Worm (Caenorhabditis elegans) whole organism, early embryonic: ENCODE measurements around the gene ZK218.5.

Source experiments
- B0310.2 ChIP-seq: sonication (generic microtip); optimal IDR thresholded peaks from 2 replicates; lab custom pipeline; 2016; ENCODE audit warnings: mild to moderate bottlenecking, missing genetic modification characterization, missing compliant biosample characterization
- F13C5.2 ChIP-seq: sonication (generic microtip); optimal IDR thresholded peaks from 2 replicates; lab custom pipeline; 2017; ENCODE audit warnings: mild to moderate bottlenecking, missing genetic modification characterization, inconsistent platforms, missing compliant biosample characterization
- aly-1 ChIP-seq: sonication (generic microtip); optimal IDR thresholded peaks from 2 replicates; lab custom pipeline; 2016; ENCODE audit warnings: missing genetic modification characterization, missing compliant biosample characterization
- ama-1 ChIP-seq: fragments of 150-350 bp; optimal IDR thresholded peaks from 2 replicates; lab custom pipeline; 2014
- ceh-13 ChIP-seq: fragments of 200-800 bp; sonication (Bioruptor generic); optimal IDR thresholded peaks from 2 replicates; lab custom pipeline; 2018; ENCODE audit warnings: mild to moderate bottlenecking, missing genetic modification characterization, missing compliant biosample characterization
- ceh-36 ChIP-seq: sonication (generic microtip); optimal IDR thresholded peaks from 2 replicates; lab custom pipeline; 2016; ENCODE audit warnings: missing genetic modification characterization, inconsistent platforms, missing compliant biosample characterization
- ets-7 ChIP-seq: sonication (generic microtip); optimal IDR thresholded peaks from 2 replicates; lab custom pipeline; 2016; ENCODE audit warnings: missing genotype, missing genetic modification characterization, missing compliant biosample characterization
- flt-1 ChIP-seq: fragments of 200-800 bp; sonication (Bioruptor generic); IDR thresholded peaks from 2 replicates; pipeline ENCODE4 v1.3.6; 2022; ENCODE audit warnings: missing genetic modification characterization, missing compliant biosample characterization
- hmbx-1 ChIP-seq: sonication (generic microtip); optimal IDR thresholded peaks from 2 replicates; lab custom pipeline; 2016; ENCODE audit warnings: mild to moderate bottlenecking, missing genetic modification characterization, missing compliant biosample characterization
- hmg-4 ChIP-seq: fragments of 200-800 bp; sonication (Bioruptor generic); optimal IDR thresholded peaks from 2 replicates; lab custom pipeline; 2018; ENCODE audit warnings: mild to moderate bottlenecking, missing genetic modification characterization, missing compliant biosample characterization
- hnd-1 ChIP-seq: sonication (generic microtip); optimal IDR thresholded peaks from 2 replicates; lab custom pipeline; 2016; ENCODE audit warnings: missing genetic modification characterization, missing compliant biosample characterization
- pes-1 ChIP-seq: fragments of 200-800 bp; sonication (Bioruptor generic); IDR thresholded peaks from 2 replicates; pipeline ENCODE4 v1.3.6; 2022; ENCODE audit warnings: missing genetic modification reagents, missing genetic modification characterization, missing compliant biosample characterization
- scrt-1 ChIP-seq: fragments of 200-800 bp; sonication (Bioruptor generic); IDR thresholded peaks from 2 replicates; pipeline ENCODE4 v1.3.6; 2022; ENCODE audit warnings: missing genetic modification characterization, missing compliant biosample characterization
- sea-1 ChIP-seq: fragments of 200-800 bp; sonication (Bioruptor generic); conservative IDR thresholded peaks from 2 replicates; pipeline ENCODE4 v1.3.6; 2022; ENCODE audit warnings: missing genetic modification characterization, missing compliant biosample characterization
- tbx-11 ChIP-seq: fragments of 200-800 bp; sonication (Bioruptor generic); IDR thresholded peaks from 2 replicates; pipeline ENCODE4 v1.3.6; 2022; ENCODE audit warnings: missing genetic modification characterization, missing compliant biosample characterization
- tbx-37 ChIP-seq: fragments of 200-800 bp; sonication (Bioruptor generic); conservative IDR thresholded peaks from 2 replicates; pipeline ENCODE4 v1.3.6; 2022; ENCODE audit warnings: missing genetic modification reagents, missing genetic modification characterization, missing compliant biosample characterization
- tra-4 ChIP-seq: sonication (generic microtip); optimal IDR thresholded peaks from 2 replicates; lab custom pipeline; 2017; ENCODE audit warnings: missing genetic modification characterization, missing compliant biosample characterization

The ZK218.5 gene

ce11 chrV:17100829-17101228 lies at the start of gene ZK218.5:
TSS of gene ZK218.5 (plus strand) at chrV:17101129.
- TF ChIP-seq hmbx-1 = no peak
- TF ChIP-seq tbx-11 = no peak
- no peak for TF ChIP-seq ceh-13 (GFP tag; lab: Kevin White, UChicago)
- TF ChIP-seq F13C5.2 = no peak
- TF ChIP-seq ama-1 (lab: Kevin White, UChicago) = no peak
- TF ChIP-seq B0310.2 (tag; lab: Kevin White, UChicago) = no peak
- TF ChIP-seq aly-1 (tag; lab: Kevin White, UChicago) = no peak
- TF ChIP-seq pes-1 (GFP tag; lab: Robert Waterston, UW) = no peak
- TF ChIP-seq scrt-1 = no peak
- TF ChIP-seq hmg-4 (GFP tag; lab: Kevin White, UChicago) = no peak
- no peak for TF ChIP-seq flt-1 (GFP tag; lab: Robert Waterston, UW)
- TF ChIP-seq hnd-1 (tag; lab: Kevin White, UChicago) = no peak
- no peak for TF ChIP-seq ets-7
- no peak for TF ChIP-seq tbx-37 (GFP tag; lab: Robert Waterston, UW)
- no peak for TF ChIP-seq sea-1
- no peak for TF ChIP-seq ceh-36 (tag; lab: Kevin White, UChicago)
- TF ChIP-seq tra-4 (tag; lab: Kevin White, UChicago) = no peak

ce11 chrV:17059987-17060386 lies 40.9 kb upstream of the ZK218.5 start, which contains the start of gene sri-66:
TSS of gene sri-66 (plus strand) at chrV:17060287.
- TF ChIP-seq ceh-13 (GFP tag; lab: Kevin White, UChicago) = no peak
- no peak for TF ChIP-seq tra-4 (tag; lab: Kevin White, UChicago)
- no peak for TF ChIP-seq hnd-1 (tag; lab: Kevin White, UChicago)
- TF ChIP-seq ama-1 (lab: Kevin White, UChicago) = no peak
- TF ChIP-seq scrt-1 = no peak
- TF ChIP-seq ets-7 = no peak
- TF ChIP-seq flt-1 (GFP tag; lab: Robert Waterston, UW) = no peak
- TF ChIP-seq hmg-4 (GFP tag; lab: Kevin White, UChicago) = no peak
- no peak for TF ChIP-seq ceh-36 (tag; lab: Kevin White, UChicago)
- TF ChIP-seq hmbx-1 = no peak
- TF ChIP-seq B0310.2 (tag; lab: Kevin White, UChicago) = no peak
- no peak for TF ChIP-seq sea-1
- no peak for TF ChIP-seq pes-1 (GFP tag; lab: Robert Waterston, UW)
- TF ChIP-seq F13C5.2 = no peak
- TF ChIP-seq aly-1 (tag; lab: Kevin White, UChicago) = no peak
- TF ChIP-seq tbx-37 (GFP tag; lab: Robert Waterston, UW) = no peak
- TF ChIP-seq tbx-11 = no peak

- TF ChIP-seq tbx-37 (GFP tag; lab: Robert Waterston, UW) (no peak), flt-1 (GFP tag; lab: Robert Waterston, UW) (no peak)
These were observed 39.3 kb upstream of the ZK218.5 start, which contains the start of gene F28B1.9 for ce11 chrV:17061585-17061984. TSS of gene F28B1.9 (plus strand) at chrV:17061885.

- no peak for TF ChIP-seq sea-1
- no peak for TF ChIP-seq ceh-13 (GFP tag; lab: Kevin White, UChicago)
- TF ChIP-seq ama-1 (lab: Kevin White, UChicago) = no peak
- no peak for TF ChIP-seq aly-1 (tag; lab: Kevin White, UChicago)
- no peak for TF ChIP-seq ets-7
- no peak for TF ChIP-seq B0310.2 (tag; lab: Kevin White, UChicago)
- no peak for TF ChIP-seq F13C5.2
- no peak for TF ChIP-seq tbx-11
- TF ChIP-seq flt-1 (GFP tag; lab: Robert Waterston, UW) = no peak
- no peak for TF ChIP-seq ceh-36 (tag; lab: Kevin White, UChicago)
- TF ChIP-seq tra-4 (tag; lab: Kevin White, UChicago) = no peak
- TF ChIP-seq hmg-4 (GFP tag; lab: Kevin White, UChicago) = no peak
- no peak for TF ChIP-seq hmbx-1
- no peak for TF ChIP-seq tbx-37 (GFP tag; lab: Robert Waterston, UW)
- TF ChIP-seq hnd-1 (tag; lab: Kevin White, UChicago) = no peak
- no peak for TF ChIP-seq pes-1 (GFP tag; lab: Robert Waterston, UW)
- no peak for TF ChIP-seq scrt-1
These were observed 36.3 kb upstream of the ZK218.5 start, which contains the start of gene srh-255 for ce11 chrV:17064676-17065075. TSS of gene srh-255 (plus strand) at chrV:17064976.

DNA sequence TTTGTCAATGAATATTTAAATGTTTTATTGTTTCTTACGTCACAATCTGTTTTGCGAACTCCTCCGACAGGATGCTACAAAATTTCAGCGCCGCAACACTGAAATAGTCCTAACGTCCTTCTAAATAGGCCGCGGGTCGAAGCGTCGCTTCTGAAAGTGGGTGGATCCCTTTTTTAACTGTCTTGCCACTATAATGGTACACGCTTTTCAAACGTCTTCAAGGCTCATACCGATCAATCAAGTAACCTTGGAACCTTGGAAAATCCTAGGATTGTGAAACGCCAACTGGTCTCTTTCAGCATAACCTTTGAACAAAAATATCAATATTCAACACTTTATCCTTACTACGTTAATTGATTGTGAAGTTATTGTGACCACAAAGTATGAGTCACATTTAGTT lies 34.3 kb upstream of the ZK218.5 start:
- no peak for TF ChIP-seq tbx-11

ce11 chrV:17068839-17069238 lies 32.1 kb upstream of the ZK218.5 start, which contains the start of gene T05E12.8:
TSS of gene T05E12.8 (plus strand) at chrV:17069139.
- no peak for TF ChIP-seq tbx-37 (GFP tag; lab: Robert Waterston, UW)
- no peak for TF ChIP-seq hmbx-1

ce11 chrV:17071578-17071977 lies 29.4 kb upstream of the ZK218.5 start, which contains the start of gene srbc-14:
TSS of gene srbc-14 (minus strand) at chrV:17071678.
- no peak for TF ChIP-seq flt-1 (GFP tag; lab: Robert Waterston, UW)
- TF ChIP-seq ceh-13 (GFP tag; lab: Kevin White, UChicago) = no peak
- no peak for TF ChIP-seq hmbx-1
- TF ChIP-seq hmg-4 (GFP tag; lab: Kevin White, UChicago) = no peak
- no peak for TF ChIP-seq ceh-36 (tag; lab: Kevin White, UChicago)
- no peak for TF ChIP-seq F13C5.2
- TF ChIP-seq sea-1 = no peak
- TF ChIP-seq tbx-11 = no peak
- TF ChIP-seq pes-1 (GFP tag; lab: Robert Waterston, UW) = no peak
- no peak for TF ChIP-seq scrt-1
- TF ChIP-seq B0310.2 (tag; lab: Kevin White, UChicago) = no peak
- TF ChIP-seq aly-1 (tag; lab: Kevin White, UChicago) = no peak
- no peak for TF ChIP-seq ets-7
- no peak for TF ChIP-seq hnd-1 (tag; lab: Kevin White, UChicago)
- TF ChIP-seq ama-1 (lab: Kevin White, UChicago) = no peak
- TF ChIP-seq tra-4 (tag; lab: Kevin White, UChicago) = no peak
- TF ChIP-seq tbx-37 (GFP tag; lab: Robert Waterston, UW) = no peak

DNA sequence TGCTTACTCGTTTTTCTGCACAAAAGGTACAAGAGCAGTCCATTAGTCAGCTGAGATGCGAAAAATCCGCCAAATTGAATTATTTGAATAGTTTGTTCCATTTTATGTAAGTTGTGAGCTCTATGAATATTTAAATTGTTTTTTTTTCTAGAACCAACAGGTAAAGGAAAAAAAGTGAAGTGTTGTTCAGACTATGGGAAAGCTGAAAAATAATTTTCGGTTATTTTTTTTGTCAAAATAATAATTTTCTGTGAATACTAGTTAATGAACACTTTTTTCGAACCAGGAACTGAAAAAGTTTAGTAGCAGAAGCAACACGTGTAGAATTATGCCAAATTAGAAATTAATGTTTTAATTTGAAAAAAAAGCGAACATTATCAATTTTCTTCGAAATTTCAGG lies 25.0 kb upstream of the ZK218.5 start, which contains the start of gene str-125:
Gene str-125 (minus strand): TSS at position 101 of the 400 bp plus-strand sequence.
- TF ChIP-seq B0310.2 (tag; lab: Kevin White, UChicago) (no peak), flt-1 (GFP tag; lab: Robert Waterston, UW) (no peak), sea-1 (no peak), ets-7 (no peak), hmbx-1 (no peak), hmg-4 (GFP tag; lab: Kevin White, UChicago) (no peak), ama-1 (lab: Kevin White, UChicago) (no peak), ceh-36 (tag; lab: Kevin White, UChicago) (no peak), hnd-1 (tag; lab: Kevin White, UChicago) (no peak), scrt-1 (no peak), tra-4 (tag; lab: Kevin White, UChicago) (no peak), tbx-11 (no peak), F13C5.2 (no peak), ceh-13 (GFP tag; lab: Kevin White, UChicago) (no peak), aly-1 (tag; lab: Kevin White, UChicago) (no peak), pes-1 (GFP tag; lab: Robert Waterston, UW) (no peak), tbx-37 (GFP tag; lab: Robert Waterston, UW) (no peak)
